Worm (Caenorhabditis elegans) whole organism, L3 larva: ENCODE results near the gene ast-1.

Experiments
- R02D3.7 ChIP-seq: fragments of 150-350 bp; optimal IDR thresholded peaks from 2 replicates; lab custom pipeline; 2014; ENCODE audit warnings: missing biosample characterization, missing genetic modification characterization
- aly-2 ChIP-seq: fragments of 150-350 bp; optimal IDR thresholded peaks from 2 replicates; lab custom pipeline; 2014; ENCODE audit warnings: missing biosample characterization, missing genetic modification characterization
- ceh-28 ChIP-seq: fragments of 150-350 bp; optimal IDR thresholded peaks from 2 replicates; lab custom pipeline; 2014; ENCODE audit warnings: missing biosample characterization, missing genetic modification reagents, missing genetic modification characterization
- ceh-82 ChIP-seq: fragments of 150-350 bp; optimal IDR thresholded peaks from 2 replicates; lab custom pipeline; 2014; ENCODE audit warnings: missing biosample characterization, missing genetic modification characterization
- ceh-9 ChIP-seq: sonication (generic microtip); optimal IDR thresholded peaks from 2 replicates; lab custom pipeline; 2018; ENCODE audit warnings: missing biosample characterization, missing genetic modification characterization
- elt-3 ChIP-seq, 3 experiments: fragments of 150-350 bp in 1 of 3; sonication (generic microtip) in 2 of 3; optimal IDR thresholded peaks; 2 replicates in 2 of 3; 4 replicates in 1 of 3; lab custom pipeline; 2014 to 2017; ENCODE audit warnings: missing biosample characterization in 3 of 3, missing genetic modification characterization in 3 of 3
- fkh-10 ChIP-seq: sonication (generic microtip); optimal IDR thresholded peaks from 2 replicates; lab custom pipeline; 2017; ENCODE audit warnings: missing biosample characterization, missing genetic modification reagents, missing genetic modification characterization
- mdl-1 ChIP-seq: fragments of 150-350 bp; optimal IDR thresholded peaks from 2 replicates; lab custom pipeline; 2014; ENCODE audit warnings: missing biosample characterization, missing genetic modification characterization
- nhr-12 ChIP-seq: fragments of 150-350 bp; optimal IDR thresholded peaks from 2 replicates; lab custom pipeline; 2014; ENCODE audit warnings: missing biosample characterization, missing genetic modification characterization
- nhr-28 ChIP-seq: fragments of 150-350 bp; optimal IDR thresholded peaks from 2 replicates; lab custom pipeline; 2014; ENCODE audit warnings: missing biosample characterization, missing genetic modification characterization
- nhr-77 ChIP-seq: fragments of 150-350 bp; optimal IDR thresholded peaks from 2 replicates; lab custom pipeline; 2014; ENCODE audit warnings: missing biosample characterization, missing genetic modification characterization
- snpc-4 ChIP-seq: fragments of 150-350 bp; optimal IDR thresholded peaks from 2 replicates; lab custom pipeline; 2014; ENCODE audit warnings: missing biosample characterization, missing genetic modification characterization
- ztf-11 ChIP-seq: fragments of 150-350 bp; optimal IDR thresholded peaks from 2 replicates; lab custom pipeline; 2014; ENCODE audit warnings: missing biosample characterization, missing genetic modification characterization
- ztf-4 ChIP-seq: fragments of 150-350 bp; optimal IDR thresholded peaks from 2 replicates; lab custom pipeline; 2014; ENCODE audit warnings: missing biosample characterization, missing genetic modification characterization

DNA sequence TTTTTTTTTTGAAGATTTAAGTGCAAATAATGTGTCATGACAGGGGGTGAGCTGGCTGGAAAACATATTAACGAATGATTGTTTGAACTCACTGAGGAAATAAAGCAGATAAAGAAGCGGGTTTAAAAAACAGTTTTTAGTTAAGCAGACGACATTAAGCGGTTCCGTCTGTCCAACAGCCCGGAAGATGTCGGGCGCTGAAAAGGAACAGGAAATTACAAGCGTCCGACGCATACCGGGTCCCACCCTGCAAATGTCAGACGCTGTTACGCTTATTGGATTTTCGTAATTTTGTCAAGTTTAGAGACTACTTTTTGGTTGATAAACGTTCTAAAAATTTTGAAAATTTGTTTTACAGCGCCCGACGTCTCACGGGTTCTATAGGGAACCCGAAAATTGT is 24.4 kb upstream of the ast-1 start:
- TF ChIP-seq R02D3.7 (tag; lab: Kevin White, UChicago) (no peak), ceh-28 (tag; lab: Kevin White, UChicago) (no peak), nhr-28 (tag; lab: Kevin White, UChicago) (no peak), nhr-77 (no peak), elt-3 (tag; optimal IDR thresholded peaks at IDR 0.05; lab: Kevin White, UChicago) (no peak), snpc-4 (tag; lab: Kevin White, UChicago) (no peak), ceh-82 (tag; lab: Kevin White, UChicago) (no peak), aly-2 (tag; lab: Kevin White, UChicago) (no peak), ztf-4 (no peak), nhr-12 (tag; lab: Kevin White, UChicago) (no peak), ztf-11 (no peak), mdl-1 (tag; lab: Kevin White, UChicago) (no peak), fkh-10 (GFP tag; lab: Kevin White, UChicago) (no peak), ceh-9 (no peak)
